Worm (Caenorhabditis elegans) whole organism, midembryonic: ENCODE results near the gene ZK688.11.

Source experiments
- T22C8.4 ChIP-seq: fragments of 200-800 bp; sonication (Bioruptor generic); IDR thresholded peaks from 2 replicates; pipeline ENCODE4 v1.3.6; 2022; ENCODE audit warnings: missing genetic modification characterization, missing compliant biosample characterization
- cog-1 ChIP-seq: sonication (generic microtip); optimal IDR thresholded peaks from 2 replicates; lab custom pipeline; 2016; ENCODE audit warnings: missing genetic modification characterization, missing compliant biosample characterization
- flt-1 ChIP-seq: fragments of 200-800 bp; sonication (Bioruptor generic); IDR thresholded peaks from 2 replicates; pipeline ENCODE4 v1.3.6; 2022; ENCODE audit warnings: missing genetic modification characterization, missing compliant biosample characterization
- klf-2 ChIP-seq: fragments of 200-800 bp; sonication (Bioruptor generic); conservative IDR thresholded peaks from 2 replicates; pipeline ENCODE4 v1.3.6; 2022; ENCODE audit warnings: missing genetic modification reagents, missing genetic modification characterization, missing compliant biosample characterization
- med-1 ChIP-seq: sonication (generic microtip); optimal IDR thresholded peaks from 2 replicates; lab custom pipeline; 2017; ENCODE audit warnings: missing genetic modification characterization, mild to moderate bottlenecking, missing compliant biosample characterization, antibody characterized with exemption, missing genetic modification reagents; ENCODE audit not compliant: insufficient read depth
- ref-1 ChIP-seq: fragments of 200-800 bp; sonication (Bioruptor generic); conservative IDR thresholded peaks from 2 replicates; pipeline ENCODE4 v1.3.6; 2022; ENCODE audit warnings: missing genetic modification reagents, missing genetic modification characterization, missing compliant biosample characterization
- tab-1 ChIP-seq: fragments of 200-800 bp; sonication (Bioruptor generic); IDR thresholded peaks from 2 replicates; pipeline ENCODE4 v1.3.6; 2022; ENCODE audit warnings: missing genetic modification characterization, missing compliant biosample characterization
- ztf-23 ChIP-seq: fragments of 200-800 bp; sonication (Bioruptor generic); IDR thresholded peaks from 2 replicates; pipeline ENCODE4 v1.3.6; 2022; ENCODE audit warnings: missing genetic modification reagents, missing genetic modification characterization, missing compliant biosample characterization
- ztf-29 ChIP-seq: fragments of 200-800 bp; sonication (Bioruptor generic); IDR thresholded peaks from 2 replicates; pipeline ENCODE4 v1.3.6; 2022; ENCODE audit warnings: missing genetic modification reagents, missing genetic modification characterization, missing compliant biosample characterization

The ZK688.11 gene

DNA sequence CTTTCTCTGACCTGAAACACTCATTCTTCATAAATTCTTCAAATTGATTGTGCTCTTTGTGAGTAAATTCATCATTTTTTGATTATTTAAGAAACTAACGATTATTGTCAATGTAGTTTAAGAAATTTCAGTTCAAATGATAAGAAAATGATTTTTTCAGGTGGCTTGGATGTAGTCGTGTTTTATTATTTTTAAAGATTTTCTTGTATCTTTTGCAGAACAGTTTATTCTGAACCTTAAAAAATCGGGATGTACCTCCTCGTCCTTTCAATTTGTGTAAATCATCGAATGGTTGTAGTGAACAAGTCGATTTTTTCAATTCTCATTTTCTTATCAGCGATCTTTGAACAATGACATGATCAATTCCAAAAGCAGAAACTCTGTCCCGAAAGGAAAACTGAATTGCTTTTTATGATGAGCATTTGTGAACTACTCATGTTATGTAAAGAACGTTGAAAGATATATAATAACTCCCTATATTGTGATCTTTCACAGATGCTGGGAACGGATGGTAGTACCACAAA lies 19.5 kb downstream of the ZK688.11 start, which contains the start of gene slc-17.3:
Gene slc-17.3 (minus strand): TSS at position 51 of the 524 bp plus-strand sequence.
- TF ChIP-seq ztf-29 (GFP tag; lab: Robert Waterston, UW), result no peak
- TF ChIP-seq tab-1 (GFP tag; lab: Robert Waterston, UW), result no peak
- no peak for TF ChIP-seq flt-1 (GFP tag; lab: Robert Waterston, UW)
- no peak for TF ChIP-seq med-1 (GFP tag; lab: Kevin White, UChicago)
- no peak for TF ChIP-seq ztf-23
- no peak for TF ChIP-seq T22C8.4 (GFP tag; lab: Robert Waterston, UW)
- TF ChIP-seq ref-1 (GFP tag; lab: Robert Waterston, UW), result no peak
- TF ChIP-seq klf-2 (GFP tag; lab: Robert Waterston, UW), result no peak
- no peak for TF ChIP-seq cog-1 (tag; lab: Kevin White, UChicago)

DNA sequence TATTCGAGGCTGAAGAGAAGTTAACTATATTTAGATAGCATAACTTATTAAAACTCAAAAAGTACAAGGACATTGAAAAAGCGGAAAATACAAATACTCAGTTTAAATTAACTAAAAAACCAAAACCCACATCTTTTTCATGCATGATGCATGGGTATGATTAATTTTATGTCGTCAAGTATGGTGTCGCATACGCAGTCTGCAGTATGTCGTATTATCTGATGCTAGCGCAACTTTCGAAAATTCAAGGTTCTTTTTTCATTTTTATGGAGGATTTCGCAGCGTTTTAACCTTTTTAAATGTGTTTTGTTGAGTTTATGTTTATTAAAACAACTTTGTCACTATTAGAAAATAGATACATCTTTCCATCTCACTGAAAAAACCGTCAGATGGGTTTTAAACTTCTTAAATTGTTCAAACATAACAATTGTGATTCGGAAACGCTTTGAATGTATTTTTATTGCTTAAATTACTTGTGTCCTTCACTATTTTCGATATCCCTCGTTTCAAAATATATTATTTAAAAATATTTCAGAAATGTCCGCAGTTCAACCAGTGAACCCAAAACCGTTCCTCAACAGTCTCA lies 23.1 kb downstream of the ZK688.11 start, which contains the start of gene snr-5:
Gene snr-5 (plus strand): TSS at position 536 of the 586 bp plus-strand sequence.
- TF ChIP-seq ref-1 (GFP tag; lab: Robert Waterston, UW) (no peak), flt-1 (GFP tag; lab: Robert Waterston, UW) (no peak), tab-1 (GFP tag; lab: Robert Waterston, UW) (no peak), klf-2 (GFP tag; lab: Robert Waterston, UW) (no peak), cog-1 (tag; lab: Kevin White, UChicago) (no peak)

DNA sequence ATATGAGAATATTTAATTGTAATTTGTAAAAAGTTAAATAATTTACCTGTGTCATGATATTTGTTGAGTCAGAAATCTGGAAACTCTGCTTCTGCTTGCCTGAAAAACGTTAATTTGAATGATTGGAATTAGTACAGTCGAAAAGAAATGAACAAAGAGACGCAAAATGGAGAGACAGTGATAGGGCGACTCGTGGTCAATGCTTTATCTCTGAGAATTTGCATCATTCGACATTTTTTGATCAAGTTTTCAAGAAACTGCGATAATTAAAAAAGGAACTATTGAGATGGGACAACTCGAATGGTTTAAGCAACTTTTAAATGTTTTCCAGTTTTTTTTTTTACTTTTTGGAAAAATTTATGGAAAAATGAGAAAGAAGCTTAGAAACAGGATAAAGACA lies 23.9 kb downstream of the ZK688.11 start, which contains the start of gene cuc-1:
Gene cuc-1 (minus strand): TSS at position 101 of the 400 bp plus-strand sequence.
- TF ChIP-seq cog-1 (tag; lab: Kevin White, UChicago) (no peak), ztf-29 (GFP tag; lab: Robert Waterston, UW) (no peak), klf-2 (GFP tag; lab: Robert Waterston, UW) (no peak), T22C8.4 (GFP tag; lab: Robert Waterston, UW) (no peak), tab-1 (GFP tag; lab: Robert Waterston, UW) (no peak), med-1 (GFP tag; lab: Kevin White, UChicago) (no peak), flt-1 (GFP tag; lab: Robert Waterston, UW) (no peak), ztf-23 (no peak), ref-1 (GFP tag; lab: Robert Waterston, UW) (no peak)

DNA sequence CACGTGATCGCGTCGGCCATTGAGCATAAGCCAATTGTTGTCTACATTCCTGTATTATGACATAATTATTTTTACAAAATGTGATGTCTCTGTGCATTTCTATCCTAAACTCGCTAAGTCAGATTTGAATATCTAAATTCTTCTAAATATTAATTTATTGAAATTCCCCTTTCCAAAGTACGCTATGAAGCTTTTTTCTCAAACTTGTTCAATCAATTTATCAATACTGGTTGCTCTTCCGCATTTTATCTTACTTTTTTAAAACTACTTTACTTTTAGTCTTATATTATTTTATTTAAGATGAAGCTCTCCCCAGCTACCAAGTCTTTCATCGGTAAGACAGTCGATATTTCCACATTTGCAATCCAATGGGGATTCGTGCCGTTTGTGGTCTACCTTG lies 25.4 kb downstream of the ZK688.11 start, which contains the start of gene tomm-7:
Gene tomm-7 (plus strand): TSS at position 301 of the 400 bp plus-strand sequence.
- TF ChIP-seq klf-2 (GFP tag; lab: Robert Waterston, UW) (no peak), ztf-23 (no peak), flt-1 (GFP tag; lab: Robert Waterston, UW) (no peak), tab-1 (GFP tag; lab: Robert Waterston, UW) (no peak), T22C8.4 (GFP tag; lab: Robert Waterston, UW) (no peak), cog-1 (tag; lab: Kevin White, UChicago) (no peak), ref-1 (GFP tag; lab: Robert Waterston, UW) (no peak), ztf-29 (GFP tag; lab: Robert Waterston, UW) (no peak), med-1 (GFP tag; lab: Kevin White, UChicago) (no peak)

DNA sequence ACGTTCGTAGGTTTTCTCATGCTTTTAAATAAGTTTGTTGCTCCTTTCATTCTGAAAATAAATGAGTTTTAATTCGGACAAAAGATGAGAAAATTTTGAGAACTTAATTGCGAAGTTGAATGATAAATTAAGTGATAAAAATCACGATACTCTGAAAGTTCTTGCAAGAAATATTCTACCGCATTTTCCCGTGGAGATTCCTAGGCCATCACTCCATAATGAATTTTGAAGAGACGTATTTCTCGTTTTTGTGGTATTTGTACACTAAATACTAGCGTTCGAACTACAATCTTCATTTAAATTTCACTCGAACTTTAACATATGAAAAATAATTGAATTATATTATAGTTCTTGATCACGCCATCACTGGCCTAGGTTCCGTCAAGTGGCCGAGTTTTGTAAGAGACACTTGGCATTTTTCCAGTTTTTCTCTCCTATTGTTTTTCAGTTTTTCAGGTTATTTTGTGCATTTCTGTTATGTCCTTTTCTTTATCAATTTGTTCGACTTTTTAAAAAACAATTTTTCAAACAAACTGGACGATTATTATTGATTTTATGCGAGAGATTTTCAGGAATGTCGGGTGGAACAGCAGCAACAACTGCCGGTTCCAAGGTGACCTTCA lies 26.2 kb downstream of the ZK688.11 start, which contains the start of the genes coq-5 and ufm-1:
Gene coq-5 (minus strand): TSS at position 51 of the 623 bp plus-strand sequence.
Gene ufm-1 (plus strand): TSS at position 573 of the 623 bp plus-strand sequence.
- TF ChIP-seq ztf-29 (GFP tag; lab: Robert Waterston, UW), result no peak
- TF ChIP-seq med-1 (GFP tag; lab: Kevin White, UChicago), result no peak
- no peak for TF ChIP-seq T22C8.4 (GFP tag; lab: Robert Waterston, UW)
- TF ChIP-seq ztf-23, result no peak
- no peak for TF ChIP-seq tab-1 (GFP tag; lab: Robert Waterston, UW)
- no peak for TF ChIP-seq cog-1 (tag; lab: Kevin White, UChicago)
- no peak for TF ChIP-seq ref-1 (GFP tag; lab: Robert Waterston, UW)
- TF ChIP-seq flt-1 (GFP tag; lab: Robert Waterston, UW), result no peak
- TF ChIP-seq klf-2 (GFP tag; lab: Robert Waterston, UW), result no peak

DNA sequence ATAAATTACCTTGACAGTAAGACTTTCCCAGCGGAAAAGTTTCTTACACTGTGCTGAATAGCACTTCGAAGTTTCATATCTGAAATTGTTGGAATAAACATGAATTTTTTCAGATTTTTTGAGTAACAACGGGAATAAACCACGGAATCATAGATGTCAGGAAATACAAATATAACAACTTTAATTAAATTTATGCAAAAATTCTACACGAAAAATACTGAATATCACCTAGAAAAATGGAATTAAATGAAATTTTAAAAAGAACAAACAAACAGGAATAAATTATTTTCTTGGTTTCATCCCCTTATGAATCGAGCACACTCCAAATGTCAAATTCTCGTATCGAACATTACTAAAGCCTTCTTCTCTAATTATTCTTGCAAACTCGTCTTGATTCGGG lies 27.6 kb downstream of the ZK688.11 start, which contains the start of gene tag-307:
Gene tag-307 (minus strand): TSS at position 101 of the 400 bp plus-strand sequence.
- no peak for TF ChIP-seq med-1 (GFP tag; lab: Kevin White, UChicago)
- TF ChIP-seq flt-1 (GFP tag; lab: Robert Waterston, UW), result no peak
- no peak for TF ChIP-seq ztf-29 (GFP tag; lab: Robert Waterston, UW)
- TF ChIP-seq tab-1 (GFP tag; lab: Robert Waterston, UW), result no peak

DNA sequence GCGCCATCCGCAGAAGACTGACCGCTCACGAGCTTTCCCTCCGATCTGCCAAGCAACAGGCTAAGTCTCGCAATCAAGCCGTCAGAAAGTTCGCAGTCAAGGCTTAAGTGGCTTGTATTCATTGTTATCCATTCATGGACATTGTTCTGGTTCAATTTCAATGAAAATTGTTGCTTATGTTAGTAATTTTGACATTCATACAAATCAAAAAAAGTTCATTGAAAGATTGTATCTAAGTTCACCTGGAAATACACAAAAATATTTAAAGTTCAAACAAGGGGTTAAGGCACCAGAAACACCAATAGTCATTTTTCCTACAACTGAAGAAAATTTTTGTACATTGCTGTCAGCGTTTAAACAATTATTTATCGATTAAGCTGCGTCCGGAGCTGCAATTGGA lies 29.3 kb downstream of the ZK688.11 start:
- TF ChIP-seq ztf-29 (GFP tag; lab: Robert Waterston, UW), result no peak

DNA sequence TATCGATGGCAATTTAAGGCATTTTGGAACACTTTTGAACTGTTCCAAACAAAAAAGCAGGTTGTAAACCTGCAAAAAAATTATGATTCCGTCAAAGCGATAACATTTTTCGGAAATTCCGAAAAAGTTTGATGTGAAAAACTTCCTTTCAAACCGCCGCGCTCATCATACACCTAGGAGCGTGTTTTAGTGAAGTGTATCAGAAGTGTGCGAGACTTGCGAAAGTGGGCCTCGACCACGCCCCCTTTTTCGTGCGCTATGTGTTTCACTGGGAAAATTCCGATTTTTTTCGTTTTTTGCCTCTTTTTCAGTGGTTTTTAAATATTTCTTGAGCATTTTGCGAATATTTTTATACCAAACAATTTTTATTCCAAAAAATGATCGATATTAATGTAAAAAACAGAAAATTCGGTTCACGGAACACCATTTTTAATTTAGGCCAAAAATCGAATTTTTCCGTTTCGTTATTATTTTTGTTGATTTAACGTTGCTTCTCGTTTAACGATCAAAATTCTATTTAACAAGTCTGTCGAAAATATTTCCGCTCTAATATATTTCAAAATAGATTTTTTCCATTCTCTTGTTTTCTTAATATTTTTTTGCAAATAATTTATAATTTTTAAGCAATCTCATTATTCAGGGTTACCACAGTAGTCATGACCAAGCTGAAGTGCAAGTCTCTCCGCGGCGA lies 30.1 kb downstream of the ZK688.11 start, which contains the start of gene rpl-35:
Gene rpl-35 (plus strand): TSS at position 641 of the 691 bp plus-strand sequence.
- TF ChIP-seq tab-1 (GFP tag; lab: Robert Waterston, UW) (peak; percentile 83), klf-2 (GFP tag; lab: Robert Waterston, UW) (peak; percentile 70; the same call in 1 of the 2 replicates), med-1 (GFP tag; lab: Kevin White, UChicago) (peak; percentile 48), cog-1 (tag; lab: Kevin White, UChicago) (peak; percentile 99), ref-1 (GFP tag; lab: Robert Waterston, UW) (peak; percentile 61), flt-1 (GFP tag; lab: Robert Waterston, UW) (peak; percentile 92), ztf-23 (peak; percentile 94), T22C8.4 (GFP tag; lab: Robert Waterston, UW) (peak; percentile 76), ztf-29 (GFP tag; lab: Robert Waterston, UW) (peak; percentile 77)
